Fruit fly (Drosophila melanogaster): ENCODE data around the gene CG5418.
A peak's percentile ranks its signal among the peaks of the same experiment; 100 is the strongest.

The CG5418 gene

DNA sequence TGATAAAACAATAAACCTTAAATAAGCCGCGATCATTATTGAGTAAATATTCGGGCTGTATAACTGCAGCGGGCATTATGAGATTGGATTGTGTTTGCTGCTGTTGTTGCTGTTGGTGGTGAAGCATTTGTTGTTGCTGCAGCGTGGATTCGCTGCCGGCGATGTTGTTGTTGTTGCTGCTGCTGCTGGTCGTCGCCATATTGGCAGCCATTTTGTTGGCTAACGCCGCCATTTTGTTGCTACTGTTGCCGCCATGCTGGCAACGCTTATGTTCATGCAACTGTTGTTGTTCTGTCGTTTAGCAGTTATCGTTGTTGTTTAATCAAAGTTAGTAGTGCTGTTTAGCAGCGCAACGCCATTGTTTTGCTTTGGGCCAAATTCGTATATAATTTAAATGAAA is 45.5 kb upstream of the CG5418 start (continued):
- no peak for TF ChIP-seq CG8765 (GFP tag; IDR thresholded peaks at IDR 0.05)
- no peak for TF ChIP-seq Dref (GFP tag; IDR thresholded peaks at IDR 0.05)
- no peak for TF ChIP-seq Scr (GFP tag; IDR thresholded peaks at IDR 0.05; ENCODE audit: partially characterized antibody)
- TF ChIP-seq CG10267 (tag; optimal IDR thresholded peaks at IDR 0.05) = no peak
- no peak for TF ChIP-seq CG17912 (GFP tag; optimal IDR thresholded peaks at IDR 0.05)
- no peak for TF ChIP-seq Tbp (GFP tag; optimal IDR thresholded peaks at IDR 0.05)
- TF ChIP-seq wor (GFP tag; IDR thresholded peaks at IDR 0.05) = no peak
- TF ChIP-seq CG3281 (GFP tag; optimal IDR thresholded peaks at IDR 0.05) = no peak
- TF ChIP-seq CG5245 (GFP tag; optimal IDR thresholded peaks at IDR 0.05) = no peak
- TF ChIP-seq CG32532 (GFP tag; IDR thresholded peaks at IDR 0.05) = no peak
- TF ChIP-seq Gug (GFP tag; IDR thresholded peaks at IDR 0.05) = no peak
- no peak for TF ChIP-seq CG4424 (GFP tag; optimal IDR thresholded peaks at IDR 0.05)
- no peak for TF ChIP-seq CG34376 (GFP tag; optimal IDR thresholded peaks at IDR 0.05)
- no peak for TF ChIP-seq CG31441 (GFP tag; IDR thresholded peaks at IDR 0.05)
- no peak for TF ChIP-seq BEAF-32 (GFP tag; optimal IDR thresholded peaks at IDR 0.05)
- peak; percentile 4 for TF ChIP-seq CG17385 (GFP tag; optimal IDR thresholded peaks at IDR 0.05)
- no peak for TF ChIP-seq Ptx1 (GFP tag; IDR thresholded peaks at IDR 0.05)
- no peak for TF ChIP-seq HmgZ (tag; optimal IDR thresholded peaks at IDR 0.05)
- TF ChIP-seq zfh2 (GFP tag; optimal IDR thresholded peaks at IDR 0.05) = no peak
- TF ChIP-seq Ada2b (GFP tag; IDR thresholded peaks at IDR 0.05) = no peak
- TF ChIP-seq caup (GFP tag; optimal IDR thresholded peaks at IDR 0.05; ENCODE audit: severe bottlenecking) = no peak
- TF ChIP-seq Rfx (GFP tag; IDR thresholded peaks at IDR 0.05) = no peak
- no peak for TF ChIP-seq fu2 (GFP tag; optimal IDR thresholded peaks at IDR 0.05)
- TF ChIP-seq amos (GFP tag; IDR thresholded peaks at IDR 0.05; ENCODE audit: partially characterized antibody) = no peak
- TF ChIP-seq zen (tag; optimal IDR thresholded peaks at IDR 0.05) = peak; percentile 38
- TF ChIP-seq D19B (GFP tag; optimal IDR thresholded peaks at IDR 0.05) = no peak
- no peak for TF ChIP-seq CG2116 (GFP tag; optimal IDR thresholded peaks at IDR 0.05)
- TF ChIP-seq nerfin-1 (tag; optimal IDR thresholded peaks at IDR 0.05) = no peak
- TF ChIP-seq vnd (GFP tag; IDR thresholded peaks at IDR 0.05; ENCODE audit: partially characterized antibody) = no peak
- TF ChIP-seq pan (optimal IDR thresholded peaks at IDR 0.05) = no peak
- TF ChIP-seq pan (GFP tag; optimal IDR thresholded peaks at IDR 0.05 in 1 of 2, IDR thresholded peaks at IDR 0.05 in 1 of 2) = no peak
- TF ChIP-seq Max (GFP tag; optimal IDR thresholded peaks at IDR 0.05) = no peak
- no peak for TF ChIP-seq Myb (GFP tag; optimal IDR thresholded peaks at IDR 0.05)
- 0 out of 2 replicates have a peak, but pooled peaks have one; percentile 5 for TF ChIP-seq ranshi (GFP tag; IDR thresholded peaks at IDR 0.05)
- no peak for TF ChIP-seq trh (GFP tag; optimal IDR thresholded peaks at IDR 0.05)
- TF ChIP-seq CG7556 (GFP tag; optimal IDR thresholded peaks at IDR 0.05) = no peak
- peak; percentile 35; the same call in 1 of the 2 replicates for TF ChIP-seq Xrp1 (GFP tag; IDR thresholded peaks at IDR 0.05)
- no peak for TF ChIP-seq exex (tag; optimal IDR thresholded peaks at IDR 0.05)
- no peak for TF ChIP-seq chn (GFP tag; optimal IDR thresholded peaks at IDR 0.05)
- TF ChIP-seq Bdp1 (GFP tag; optimal IDR thresholded peaks at IDR 0.05) = no peak
- no peak for TF ChIP-seq Hr3 (GFP tag; optimal IDR thresholded peaks at IDR 0.05)
- TF ChIP-seq CG2889 (GFP tag; IDR thresholded peaks at IDR 0.05) = no peak
- no peak for TF ChIP-seq CG8281 (tag; optimal IDR thresholded peaks at IDR 0.05)
- no peak for TF ChIP-seq eyg (GFP tag; optimal IDR thresholded peaks at IDR 0.05)
- TF ChIP-seq CG8924 (tag; optimal IDR thresholded peaks at IDR 0.05) = no peak
- no peak for TF ChIP-seq CG4328 (GFP tag; optimal IDR thresholded peaks at IDR 0.05)
- TF ChIP-seq Meics (GFP tag; optimal IDR thresholded peaks at IDR 0.05) = no peak
- no peak for TF ChIP-seq Hr78 (GFP tag; optimal IDR thresholded peaks at IDR 0.05)
- TF ChIP-seq jumu (GFP tag; optimal IDR thresholded peaks at IDR 0.05) = no peak
- TF ChIP-seq gcm2 (GFP tag; optimal IDR thresholded peaks at IDR 0.05) = no peak
- no peak for TF ChIP-seq CG10431 (GFP tag; optimal IDR thresholded peaks at IDR 0.05)
- TF ChIP-seq prd (optimal IDR thresholded peaks at IDR 0.05) = no peak
- no peak for TF ChIP-seq prd (GFP tag; IDR thresholded peaks at IDR 0.05)
